Worm (Caenorhabditis elegans): ENCODE measurements around the gene F20B6.10.

The F20B6.10 gene

DNA sequence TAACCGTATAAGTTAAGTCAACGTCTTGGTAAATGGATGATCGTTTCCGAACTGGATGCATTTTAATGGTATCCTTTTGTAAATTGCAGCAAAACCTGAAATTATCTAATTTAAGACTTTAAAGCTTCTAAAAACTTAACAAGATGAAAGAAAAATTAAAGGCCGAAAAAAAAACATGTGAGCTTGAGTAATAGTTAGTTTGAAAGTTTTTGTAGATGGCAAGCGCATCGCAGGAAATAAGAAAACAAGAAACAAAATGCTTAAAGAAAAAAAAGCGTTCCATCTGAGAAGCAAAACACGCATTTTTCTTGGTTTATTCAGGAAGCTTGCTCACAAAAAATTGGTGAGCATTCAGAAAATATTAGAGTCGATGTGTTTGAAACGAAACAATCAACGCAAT, 18.8 kb upstream of the F20B6.10 start, which contains the start of gene rab-37:
TSS of gene rab-37 (minus strand) at position 101 of the 400 bp plus-strand sequence.
- no peak for TF ChIP-seq rpc-1 (optimal IDR thresholded peaks at IDR 0.05)
- TF ChIP-seq rpc-1 (tag; optimal IDR thresholded peaks at IDR 0.05): no peak
- no peak for TF ChIP-seq dox-1 (GFP tag; IDR thresholded peaks at IDR 0.05)

DNA sequence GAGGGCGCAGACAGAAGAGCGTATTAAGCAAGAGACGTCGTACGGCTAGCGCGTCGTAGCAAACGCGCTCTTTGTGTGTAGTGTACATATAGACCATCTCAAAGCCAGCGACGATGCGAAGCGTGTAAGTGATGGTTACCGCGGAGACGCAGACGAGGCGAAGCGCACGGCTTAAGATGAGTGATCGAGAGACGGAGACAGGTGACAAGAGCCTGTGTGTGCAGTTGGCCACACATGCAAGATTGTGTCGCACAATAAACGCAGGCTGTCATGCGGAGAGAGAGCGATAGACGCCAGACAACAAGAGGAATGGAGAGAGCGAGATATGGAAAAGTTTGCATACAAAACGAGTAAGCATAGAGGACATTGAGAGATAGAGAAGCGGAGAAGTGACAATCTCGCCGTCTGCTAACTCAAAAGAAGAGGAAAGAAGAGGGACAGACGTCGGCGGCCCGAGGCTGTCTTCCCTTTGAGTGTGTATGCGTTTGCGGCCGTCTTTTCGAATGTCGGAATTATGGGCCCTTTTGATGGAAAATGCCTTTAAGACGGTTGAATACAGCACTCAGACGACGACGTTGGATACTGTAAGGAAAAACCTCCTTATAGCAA, 5.9 kb upstream of the F20B6.10 start:
- 0 out of 2 replicates have a peak, but pooled peaks have one; percentile 27 for TF ChIP-seq cebp-1 (GFP tag; IDR thresholded peaks at IDR 0.05)
- peak; percentile 86 for TF ChIP-seq cebp-1 (tag; optimal IDR thresholded peaks at IDR 0.05)
- peak; percentile 25 for TF ChIP-seq die-1 (tag; optimal IDR thresholded peaks at IDR 0.05)
- TF ChIP-seq aptf-2 (GFP tag; conservative IDR thresholded peaks at IDR 0.05): no peak
- TF ChIP-seq cebp-2 (GFP tag; IDR thresholded peaks at IDR 0.05): no peak
- TF ChIP-seq C17E4.6 (GFP tag; IDR thresholded peaks at IDR 0.05): no peak
- no peak for TF ChIP-seq nfya-2 (GFP tag; IDR thresholded peaks at IDR 0.05)
- peak; percentile 45; the same call in 1 of the 2 replicates for TF ChIP-seq rcor-1 (GFP tag; IDR thresholded peaks at IDR 0.05)
- no peak for TF ChIP-seq Y53F4B.3 (GFP tag; IDR thresholded peaks at IDR 0.05)
- TF ChIP-seq F57A8.1 (GFP tag; optimal IDR thresholded peaks at IDR 0.05): no peak
- no peak for TF ChIP-seq ceh-79 (tag; optimal IDR thresholded peaks at IDR 0.05)
- TF ChIP-seq attf-3 (GFP tag; conservative IDR thresholded peaks at IDR 0.05): no peak
- TF ChIP-seq nhr-80 (tag; optimal IDR thresholded peaks at IDR 0.05): peak; percentile 26
- no peak for TF ChIP-seq Y67H2A.10 (GFP tag; conservative IDR thresholded peaks at IDR 0.05)
- no peak for TF ChIP-seq efl-1 (GFP tag; optimal IDR thresholded peaks at IDR 0.05)
- TF ChIP-seq dpl-1 (GFP tag; optimal IDR thresholded peaks at IDR 0.05): no peak
- peak; percentile 21; the same call in 1 of the 2 replicates for TF ChIP-seq lin-26 (GFP tag; IDR thresholded peaks at IDR 0.05)
- no peak for TF ChIP-seq mes-4 (tag; optimal IDR thresholded peaks at IDR 0.05)
- TF ChIP-seq F37B4.10 (GFP tag; IDR thresholded peaks at IDR 0.05): no peak
- peak; percentile 56; the same call in 1 of the 2 replicates for TF ChIP-seq C06A6.2 (GFP tag; conservative IDR thresholded peaks at IDR 0.05)
- TF ChIP-seq unc-130 (GFP tag; optimal IDR thresholded peaks at IDR 0.05): no peak
- TF ChIP-seq ceh-58 (GFP tag; IDR thresholded peaks at IDR 0.05): no peak
- TF ChIP-seq ceh-40 (GFP tag; IDR thresholded peaks at IDR 0.05): no peak
- TF ChIP-seq sea-2 (GFP tag; IDR thresholded peaks at IDR 0.05): no peak
- no peak for TF ChIP-seq nfya-1 (tag; optimal IDR thresholded peaks at IDR 0.05; ENCODE audit: borderline replicate concordance, insufficient read depth)
- no peak for TF ChIP-seq hsf-1 (GFP tag; IDR thresholded peaks at IDR 0.05)
- peak; percentile 20 for TF ChIP-seq ztf-18 (tag; optimal IDR thresholded peaks at IDR 0.05)
- TF ChIP-seq Y95B8A.8 (GFP tag; IDR thresholded peaks at IDR 0.05): no peak
- TF ChIP-seq madf-3 (GFP tag; IDR thresholded peaks at IDR 0.05): 0 out of 2 replicates have a peak, but pooled peaks have one; percentile 14
- peak; percentile 83 for TF ChIP-seq ztf-26 (tag; optimal IDR thresholded peaks at IDR 0.05)
- TF ChIP-seq egrh-3 (GFP tag; IDR thresholded peaks at IDR 0.05): no peak
- no peak for TF ChIP-seq sptf-2 (GFP tag; optimal IDR thresholded peaks at IDR 0.05)
- peak; percentile 68 for TF ChIP-seq dox-1 (GFP tag; IDR thresholded peaks at IDR 0.05)
- no peak for TF ChIP-seq ets-4 (GFP tag; optimal IDR thresholded peaks at IDR 0.05)
- no peak for TF ChIP-seq lsl-1 (GFP tag; optimal IDR thresholded peaks at IDR 0.05)
- TF ChIP-seq ztf-25 (GFP tag; IDR thresholded peaks at IDR 0.05): no peak
- TF ChIP-seq nhr-27 (tag; optimal IDR thresholded peaks at IDR 0.05): no peak
- peak; percentile 35 for TF ChIP-seq ztf-3 (GFP tag; optimal IDR thresholded peaks at IDR 0.05)
- TF ChIP-seq pbrm-1 (GFP tag; IDR thresholded peaks at IDR 0.05): peak; percentile 20; the same call in 1 of the 2 replicates
- TF ChIP-seq akir-1 (GFP tag; optimal IDR thresholded peaks at IDR 0.05): peak; percentile 71
- TF ChIP-seq aptf-3 (GFP tag; IDR thresholded peaks at IDR 0.05): no peak
- TF ChIP-seq F22D6.2 (tag; optimal IDR thresholded peaks at IDR 0.05): no peak
- TF ChIP-seq B0035.1 (tag; optimal IDR thresholded peaks at IDR 0.05): peak; percentile 61
- no peak for TF ChIP-seq mel-28 (tag; optimal IDR thresholded peaks at IDR 0.05; ENCODE audit: borderline replicate concordance)
- no peak for TF ChIP-seq let-526 (GFP tag; IDR thresholded peaks at IDR 0.05)
- peak; percentile 86 for TF ChIP-seq chd-7 (tag; optimal IDR thresholded peaks at IDR 0.05)
